Worm (Caenorhabditis elegans) whole organism, L3 larva: ENCODE data around the gene C27A2.7.

ENCODE experiments used
- ceh-28 ChIP-seq: fragments of 150-350 bp; optimal IDR thresholded peaks from 2 replicates; lab custom pipeline; 2014; ENCODE audit warnings: missing biosample characterization, missing genetic modification reagents, missing genetic modification characterization
- fkh-10 ChIP-seq: sonication (generic microtip); optimal IDR thresholded peaks from 2 replicates; lab custom pipeline; 2017; ENCODE audit warnings: missing biosample characterization, missing genetic modification reagents, missing genetic modification characterization

ce11 chrII:5083341-5083740 lies 12.2 kb upstream of the C27A2.7 start, which contains the start of gene C04G6.4:
- no peak for TF ChIP-seq ceh-28 (tag; lab: Kevin White, UChicago)
- TF ChIP-seq fkh-10 (GFP tag; lab: Kevin White, UChicago), result no peak
